Worm (Caenorhabditis elegans): ENCODE measurements around the gene bbs-4.

The bbs-4 gene

ce11 chrIII:9637016-9637415 is 25.0 kb upstream of the bbs-4 start, which contains the start of gene gei-13:
Gene gei-13 (minus strand): TSS chrIII:9637116.
- TF ChIP-seq klf-2 (GFP tag; conservative IDR thresholded peaks at IDR 0.05): no peak
- no peak for TF ChIP-seq ref-1 (GFP tag; conservative IDR thresholded peaks at IDR 0.05)
- TF ChIP-seq cog-1 (tag; optimal IDR thresholded peaks at IDR 0.05): no peak
- TF ChIP-seq flt-1 (GFP tag; IDR thresholded peaks at IDR 0.05): no peak
- TF ChIP-seq ztf-29 (GFP tag; IDR thresholded peaks at IDR 0.05): no peak
- TF ChIP-seq ztf-23 (GFP tag; IDR thresholded peaks at IDR 0.05): no peak
- no peak for TF ChIP-seq T22C8.4 (GFP tag; IDR thresholded peaks at IDR 0.05)
- TF ChIP-seq med-1 (GFP tag; optimal IDR thresholded peaks at IDR 0.05; ENCODE audit: insufficient read depth): no peak

ce11 chrIII:9631117-9631655 is 19.2 kb upstream of the bbs-4 start, which contains the start of gene ubc-7:
Gene ubc-7 (minus strand): TSS chrIII:9631167.
- TF ChIP-seq ref-1 (GFP tag; conservative IDR thresholded peaks at IDR 0.05): no peak
- no peak for TF ChIP-seq ztf-29 (GFP tag; IDR thresholded peaks at IDR 0.05)
- peak; percentile 55 for TF ChIP-seq cog-1 (tag; optimal IDR thresholded peaks at IDR 0.05)
- peak; percentile 13; the same call in 1 of the 2 replicates for TF ChIP-seq T22C8.4 (GFP tag; IDR thresholded peaks at IDR 0.05)
- 0 out of 2 replicates have a peak, but pooled peaks have one; percentile 13 for TF ChIP-seq ztf-23 (GFP tag; IDR thresholded peaks at IDR 0.05)

- TF ChIP-seq T22C8.4 (GFP tag; IDR thresholded peaks at IDR 0.05) (no peak), klf-2 (GFP tag; conservative IDR thresholded peaks at IDR 0.05) (0 out of 2 replicates have a peak, but pooled peaks have one; percentile 26), ztf-23 (GFP tag; IDR thresholded peaks at IDR 0.05) (peak; percentile 74), tab-1 (GFP tag; IDR thresholded peaks at IDR 0.05) (peak; percentile 67; the same call in 1 of the 2 replicates), flt-1 (GFP tag; IDR thresholded peaks at IDR 0.05) (peak; percentile 82), ref-1 (GFP tag; conservative IDR thresholded peaks at IDR 0.05) (no peak), cog-1 (tag; optimal IDR thresholded peaks at IDR 0.05) (no peak), ztf-29 (GFP tag; IDR thresholded peaks at IDR 0.05) (0 out of 2 replicates have a peak, but pooled peaks have one; percentile 52), med-1 (GFP tag; optimal IDR thresholded peaks at IDR 0.05; ENCODE audit: insufficient read depth) (peak; percentile 71)
These were observed 17.9 kb upstream of the bbs-4 start, which contains the start of gene rpac-19 for ce11 chrIII:9629855-9630254. Gene rpac-19 (minus strand): TSS chrIII:9629885.

- TF ChIP-seq ztf-23 (GFP tag; IDR thresholded peaks at IDR 0.05): no peak
- TF ChIP-seq T22C8.4 (GFP tag; IDR thresholded peaks at IDR 0.05): no peak
- no peak for TF ChIP-seq med-1 (GFP tag; optimal IDR thresholded peaks at IDR 0.05; ENCODE audit: insufficient read depth)
- TF ChIP-seq flt-1 (GFP tag; IDR thresholded peaks at IDR 0.05): no peak
- TF ChIP-seq tab-1 (GFP tag; IDR thresholded peaks at IDR 0.05): no peak
- no peak for TF ChIP-seq cog-1 (tag; optimal IDR thresholded peaks at IDR 0.05)
- TF ChIP-seq ztf-29 (GFP tag; IDR thresholded peaks at IDR 0.05): no peak
- TF ChIP-seq klf-2 (GFP tag; conservative IDR thresholded peaks at IDR 0.05): no peak
- no peak for TF ChIP-seq ref-1 (GFP tag; conservative IDR thresholded peaks at IDR 0.05)
These were observed 17.1 kb upstream of the bbs-4 start, which contains the start of gene tbg-1 for ce11 chrIII:9629054-9629453. Gene tbg-1 (minus strand): TSS chrIII:9629154.

ce11 chrIII:9626602-9627001 is 14.6 kb upstream of the bbs-4 start:
- TF ChIP-seq klf-2 (GFP tag; conservative IDR thresholded peaks at IDR 0.05) (no peak), ztf-29 (GFP tag; IDR thresholded peaks at IDR 0.05) (no peak), cog-1 (tag; optimal IDR thresholded peaks at IDR 0.05) (no peak), tab-1 (GFP tag; IDR thresholded peaks at IDR 0.05) (no peak), flt-1 (GFP tag; IDR thresholded peaks at IDR 0.05) (no peak), med-1 (GFP tag; optimal IDR thresholded peaks at IDR 0.05; ENCODE audit: insufficient read depth) (no peak), T22C8.4 (GFP tag; IDR thresholded peaks at IDR 0.05) (no peak), ztf-23 (GFP tag; IDR thresholded peaks at IDR 0.05) (no peak), ref-1 (GFP tag; conservative IDR thresholded peaks at IDR 0.05) (no peak)

- TF ChIP-seq flt-1 (GFP tag; IDR thresholded peaks at IDR 0.05): no peak
- no peak for TF ChIP-seq cog-1 (tag; optimal IDR thresholded peaks at IDR 0.05)
- TF ChIP-seq klf-2 (GFP tag; conservative IDR thresholded peaks at IDR 0.05): no peak
- no peak for TF ChIP-seq ztf-29 (GFP tag; IDR thresholded peaks at IDR 0.05)
- no peak for TF ChIP-seq ref-1 (GFP tag; conservative IDR thresholded peaks at IDR 0.05)
- no peak for TF ChIP-seq tab-1 (GFP tag; IDR thresholded peaks at IDR 0.05)
- TF ChIP-seq T22C8.4 (GFP tag; IDR thresholded peaks at IDR 0.05): no peak
- TF ChIP-seq ztf-23 (GFP tag; IDR thresholded peaks at IDR 0.05): no peak
- TF ChIP-seq med-1 (GFP tag; optimal IDR thresholded peaks at IDR 0.05; ENCODE audit: insufficient read depth): no peak
These were observed 11.5 kb upstream of the bbs-4 start for ce11 chrIII:9623460-9623859.

- TF ChIP-seq ref-1 (GFP tag; conservative IDR thresholded peaks at IDR 0.05) (no peak), cog-1 (tag; optimal IDR thresholded peaks at IDR 0.05) (no peak), klf-2 (GFP tag; conservative IDR thresholded peaks at IDR 0.05) (no peak), tab-1 (GFP tag; IDR thresholded peaks at IDR 0.05) (no peak), flt-1 (GFP tag; IDR thresholded peaks at IDR 0.05) (no peak), T22C8.4 (GFP tag; IDR thresholded peaks at IDR 0.05) (no peak), ztf-23 (GFP tag; IDR thresholded peaks at IDR 0.05) (no peak), ztf-29 (GFP tag; IDR thresholded peaks at IDR 0.05) (no peak)
These were observed 10.0 kb upstream of the bbs-4 start for ce11 chrIII:9621840-9622525.

ce11 chrIII:9620148-9620547 is 8.2 kb upstream of the bbs-4 start:
- no peak for TF ChIP-seq T22C8.4 (GFP tag; IDR thresholded peaks at IDR 0.05)
- TF ChIP-seq ztf-23 (GFP tag; IDR thresholded peaks at IDR 0.05): no peak
- TF ChIP-seq tab-1 (GFP tag; IDR thresholded peaks at IDR 0.05): no peak
- TF ChIP-seq ref-1 (GFP tag; conservative IDR thresholded peaks at IDR 0.05): no peak
- TF ChIP-seq flt-1 (GFP tag; IDR thresholded peaks at IDR 0.05): no peak
- no peak for TF ChIP-seq cog-1 (tag; optimal IDR thresholded peaks at IDR 0.05)
- TF ChIP-seq klf-2 (GFP tag; conservative IDR thresholded peaks at IDR 0.05): no peak
- no peak for TF ChIP-seq ztf-29 (GFP tag; IDR thresholded peaks at IDR 0.05)
- no peak for TF ChIP-seq med-1 (GFP tag; optimal IDR thresholded peaks at IDR 0.05; ENCODE audit: insufficient read depth)

ce11 chrIII:9619079-9619761 is 7.2 kb upstream of the bbs-4 start, which contains the start of gene hlh-11:
Gene hlh-11 (plus strand): TSS chrIII:9619711.
- TF ChIP-seq flt-1 (GFP tag; IDR thresholded peaks at IDR 0.05): 0 out of 2 replicates have a peak, but pooled peaks have one; percentile 8
- TF ChIP-seq ztf-29 (GFP tag; IDR thresholded peaks at IDR 0.05): no peak
- TF ChIP-seq klf-2 (GFP tag; conservative IDR thresholded peaks at IDR 0.05): 0 out of 2 replicates have a peak, but pooled peaks have one; percentile 47
- TF ChIP-seq tab-1 (GFP tag; IDR thresholded peaks at IDR 0.05): no peak
- no peak for TF ChIP-seq cog-1 (tag; optimal IDR thresholded peaks at IDR 0.05)
- TF ChIP-seq T22C8.4 (GFP tag; IDR thresholded peaks at IDR 0.05): no peak
